Fruit fly (Drosophila melanogaster): ENCODE data around the gene Dsp1.
A peak's percentile ranks its signal among the peaks of the same experiment; 100 is the strongest.

The Dsp1 gene

DNA sequence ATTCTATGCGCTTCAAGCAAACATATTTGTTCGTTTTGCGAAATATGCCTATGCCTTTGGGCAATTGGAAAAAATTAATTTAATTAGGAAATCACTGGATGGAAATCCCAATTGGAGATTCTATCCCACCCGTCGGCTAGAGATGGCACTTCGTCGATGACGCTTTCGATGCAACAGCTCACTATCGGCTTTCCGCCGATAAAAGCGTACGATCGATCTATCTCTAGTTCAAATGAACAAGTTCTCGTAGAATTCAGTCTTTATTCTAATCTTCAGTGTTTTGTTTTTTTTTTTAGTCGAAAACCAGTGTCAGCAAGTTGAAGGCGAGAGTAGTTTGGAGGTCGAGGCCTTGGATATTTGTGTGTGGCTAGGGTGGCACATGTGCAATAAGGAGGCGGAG is 10.3 kb upstream of the Dsp1 start, which contains the start of the genes CG9917 and CG32579:
CG9917 (minus strand) TSS at position 169 of the 400 bp plus-strand sequence.
CG32579 (plus strand) TSS at position 224 of the 400 bp plus-strand sequence.
- TF ChIP-seq Mnt (GFP tag; optimal IDR thresholded peaks at IDR 0.05), result peak; percentile 54
- TF ChIP-seq bab1 (GFP tag; optimal IDR thresholded peaks at IDR 0.05), result peak; percentile 50
- peak; percentile 19 for TF ChIP-seq tj (GFP tag; optimal IDR thresholded peaks at IDR 0.05)
- peak; percentile 17 for TF ChIP-seq CG14711 (tag; optimal IDR thresholded peaks at IDR 0.05)
- peak; percentile 19 for TF ChIP-seq CG7101 (tag; optimal IDR thresholded peaks at IDR 0.05)
- no peak for TF ChIP-seq ovo (GFP tag; optimal IDR thresholded peaks at IDR 0.05)
- TF ChIP-seq toe (GFP tag; optimal IDR thresholded peaks at IDR 0.05), result no peak

dm6 chrX:16323536-16323935 is 9.9 kb upstream of the Dsp1 start:
- no peak for TF ChIP-seq CG14711 (tag; optimal IDR thresholded peaks at IDR 0.05)
- no peak for TF ChIP-seq Mnt (GFP tag; optimal IDR thresholded peaks at IDR 0.05)
- no peak for TF ChIP-seq Crg-1 (GFP tag; optimal IDR thresholded peaks at IDR 0.05)
- TF ChIP-seq Clk (GFP tag; optimal IDR thresholded peaks at IDR 0.05), result no peak
- no peak for TF ChIP-seq cnc (optimal IDR thresholded peaks at IDR 0.05)
- TF ChIP-seq CG1620 (GFP tag; optimal IDR thresholded peaks at IDR 0.05), result no peak
- no peak for TF ChIP-seq CG5204 (GFP tag; optimal IDR thresholded peaks at IDR 0.05)
- no peak for TF ChIP-seq kay (GFP tag; ENCODE audit: borderline replicate concordance)
- no peak for TF ChIP-seq CG33017 (tag; optimal IDR thresholded peaks at IDR 0.05)
- no peak for TF ChIP-seq ovo (GFP tag; optimal IDR thresholded peaks at IDR 0.05)
- no peak for TF ChIP-seq tj (GFP tag; optimal IDR thresholded peaks at IDR 0.05)
- TF ChIP-seq toe (GFP tag; optimal IDR thresholded peaks at IDR 0.05), result no peak
- no peak for TF ChIP-seq pad (GFP tag; optimal IDR thresholded peaks at IDR 0.05)

DNA sequence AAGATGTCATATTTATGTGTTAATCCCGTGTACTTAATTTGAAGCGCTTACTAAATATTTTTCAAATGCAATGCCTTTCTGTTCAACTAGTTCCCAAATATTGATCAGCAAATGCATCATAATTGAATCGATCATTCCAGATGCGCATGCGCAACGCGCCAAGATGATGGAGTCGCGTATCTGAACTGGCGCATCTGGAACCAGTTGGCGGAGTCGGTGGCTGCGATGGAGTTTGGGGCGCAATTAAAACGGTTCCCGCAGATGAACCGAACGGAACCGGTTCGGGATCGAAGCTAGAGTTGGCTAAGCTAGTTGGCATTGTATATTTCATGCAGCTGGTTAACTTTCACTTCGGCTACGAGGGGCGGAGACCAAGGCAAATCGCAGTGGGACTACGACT is 7.9 kb upstream of the Dsp1 start, which contains the start of gene CalpC:
CalpC (plus strand) TSS at position 292 of the 400 bp plus-strand sequence.
- TF ChIP-seq CG5204 (GFP tag; optimal IDR thresholded peaks at IDR 0.05) (no peak), CG7101 (tag; optimal IDR thresholded peaks at IDR 0.05) (no peak), CG11617 (GFP tag; optimal IDR thresholded peaks at IDR 0.05) (no peak), bab1 (GFP tag; optimal IDR thresholded peaks at IDR 0.05) (no peak), kay (GFP tag; ENCODE audit: borderline replicate concordance) (no peak), toe (GFP tag; optimal IDR thresholded peaks at IDR 0.05) (no peak), cic (GFP tag; optimal IDR thresholded peaks at IDR 0.05) (no peak), CG12768 (GFP tag; optimal IDR thresholded peaks at IDR 0.05) (no peak), CG14711 (tag; optimal IDR thresholded peaks at IDR 0.05) (no peak), tj (GFP tag; optimal IDR thresholded peaks at IDR 0.05) (no peak), CG33017 (tag; optimal IDR thresholded peaks at IDR 0.05) (no peak), Clk (GFP tag; optimal IDR thresholded peaks at IDR 0.05) (no peak), Hr96 (GFP tag; optimal IDR thresholded peaks at IDR 0.05) (no peak), CG1620 (GFP tag; optimal IDR thresholded peaks at IDR 0.05) (no peak), CG7045 (GFP tag; optimal IDR thresholded peaks at IDR 0.05) (no peak)

DNA sequence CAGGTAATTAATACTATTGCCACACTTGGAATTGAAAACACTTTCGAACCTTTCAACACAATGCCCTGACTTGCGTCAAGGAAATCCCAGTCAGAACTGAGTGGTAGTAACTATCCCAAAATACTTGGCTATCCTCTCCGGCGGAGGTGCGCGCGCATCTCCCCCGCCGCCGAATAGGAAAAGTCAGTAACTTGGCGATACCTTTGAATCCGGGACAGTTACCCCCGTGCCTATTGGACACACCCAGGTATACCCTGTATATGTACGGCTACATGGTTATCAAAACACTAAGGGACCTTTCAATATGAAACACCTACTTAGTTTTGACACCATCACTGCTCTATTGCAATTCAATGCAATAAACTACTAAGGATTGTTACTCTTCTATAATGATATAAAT is 2.8 kb upstream of the Dsp1 start, which contains the start of gene CG9919:
CG9919 (minus strand) TSS at position 101 of the 400 bp plus-strand sequence.
- no peak for TF ChIP-seq Clk (GFP tag; optimal IDR thresholded peaks at IDR 0.05)
- TF ChIP-seq CG33017 (tag; optimal IDR thresholded peaks at IDR 0.05), result no peak
- no peak for TF ChIP-seq bab1 (GFP tag; optimal IDR thresholded peaks at IDR 0.05)
- no peak for TF ChIP-seq cnc (optimal IDR thresholded peaks at IDR 0.05)
- no peak for TF ChIP-seq kay (GFP tag; ENCODE audit: borderline replicate concordance)

DNA sequence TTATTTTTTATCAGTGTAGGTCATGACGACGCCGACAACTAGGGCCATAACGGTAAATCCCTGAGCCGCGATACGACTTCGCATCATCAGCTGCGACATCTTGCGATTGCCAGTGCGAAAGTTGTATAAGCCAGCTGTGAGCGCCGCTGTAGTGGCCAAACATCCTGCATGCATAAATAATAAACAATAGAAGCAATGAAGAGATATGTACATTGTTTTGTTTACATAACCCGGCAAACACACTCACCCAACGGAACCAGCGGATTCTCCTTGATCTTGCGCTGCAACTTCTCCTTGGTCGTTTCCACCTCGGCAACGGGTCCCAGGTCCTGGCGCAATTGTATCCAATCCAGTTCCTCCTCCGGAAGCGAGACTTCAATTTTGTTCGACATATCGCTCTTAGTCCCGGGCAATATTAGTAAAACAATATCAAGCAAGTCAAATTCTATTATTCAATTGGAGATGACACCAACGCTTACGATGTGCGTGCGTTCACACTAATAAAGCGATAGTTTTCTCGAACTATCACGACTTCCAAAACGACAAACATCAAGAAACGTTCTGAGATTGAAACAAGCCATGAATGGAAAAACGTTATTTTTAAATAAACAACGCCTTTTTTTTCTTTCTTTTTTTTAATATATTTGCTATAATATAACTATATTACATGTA is 1.7 kb upstream of the Dsp1 start:
- TF ChIP-seq CG5204 (GFP tag; optimal IDR thresholded peaks at IDR 0.05) (no peak), Clk (GFP tag; optimal IDR thresholded peaks at IDR 0.05) (no peak), kay (GFP tag; ENCODE audit: borderline replicate concordance) (no peak), CG12768 (GFP tag; optimal IDR thresholded peaks at IDR 0.05) (no peak), CG11617 (GFP tag; optimal IDR thresholded peaks at IDR 0.05) (peak; percentile 28), pad (GFP tag; optimal IDR thresholded peaks at IDR 0.05) (peak; percentile 11), Mnt (GFP tag; optimal IDR thresholded peaks at IDR 0.05) (peak; percentile 21), cnc (optimal IDR thresholded peaks at IDR 0.05) (no peak), bab1 (GFP tag; optimal IDR thresholded peaks at IDR 0.05) (peak; percentile 6), tj (GFP tag; optimal IDR thresholded peaks at IDR 0.05) (no peak), CG7045 (GFP tag; optimal IDR thresholded peaks at IDR 0.05) (no peak), ovo (GFP tag; optimal IDR thresholded peaks at IDR 0.05) (peak; percentile 54)

dm6 chrX:16332615-16333288 is 660 bp upstream of the Dsp1 start:
- TF ChIP-seq CG7045 (GFP tag; optimal IDR thresholded peaks at IDR 0.05) (peak; percentile 95), CG12768 (GFP tag; optimal IDR thresholded peaks at IDR 0.05) (peak; percentile 95), Mnt (GFP tag; optimal IDR thresholded peaks at IDR 0.05) (peak; percentile 88), tj (GFP tag; optimal IDR thresholded peaks at IDR 0.05) (peak; percentile 85), kay (GFP tag; ENCODE audit: borderline replicate concordance) (peak; percentile 80), CG1620 (GFP tag; optimal IDR thresholded peaks at IDR 0.05) (peak; percentile 82), Clk (GFP tag; optimal IDR thresholded peaks at IDR 0.05) (peak; percentile 84), pad (GFP tag; optimal IDR thresholded peaks at IDR 0.05) (peak; percentile 91), CG7101 (tag; optimal IDR thresholded peaks at IDR 0.05) (peak; percentile 98), CG11617 (GFP tag; optimal IDR thresholded peaks at IDR 0.05) (peak; percentile 98), cnc (optimal IDR thresholded peaks at IDR 0.05) (no peak), cic (GFP tag; optimal IDR thresholded peaks at IDR 0.05) (peak; percentile 83), Hr96 (GFP tag; optimal IDR thresholded peaks at IDR 0.05) (no peak), Crg-1 (GFP tag; optimal IDR thresholded peaks at IDR 0.05) (peak; percentile 92), bab1 (GFP tag; optimal IDR thresholded peaks at IDR 0.05) (peak; percentile 95), CG14711 (tag; optimal IDR thresholded peaks at IDR 0.05) (peak; percentile 94), CG33017 (tag; optimal IDR thresholded peaks at IDR 0.05) (peak; percentile 95), CG5204 (GFP tag; optimal IDR thresholded peaks at IDR 0.05) (peak; percentile 94), ovo (GFP tag; optimal IDR thresholded peaks at IDR 0.05) (peak; percentile 95), toe (GFP tag; optimal IDR thresholded peaks at IDR 0.05) (peak; percentile 83)

Measured in whole organism, adult.